Fruit fly (Drosophila melanogaster) whole organism, embryonic: ENCODE measurements around the gene CG5665.

Source experiments
- Antp ChIP-seq: fragments of 200-800 bp; sonication (Bioruptor generic); optimal IDR thresholded peaks from 3 replicates; lab custom pipeline; 2016; ENCODE audit warnings: missing biosample characterization, missing genetic modification characterization
- CG10209 ChIP-seq: fragments of 200-800 bp; sonication (Bioruptor generic); optimal IDR thresholded peaks from 3 replicates; lab custom pipeline; 2017; ENCODE audit warnings: missing biosample characterization, mild to moderate bottlenecking, missing genetic modification characterization, missing genetic modification reagents
- CG12155 ChIP-seq: fragments of 200-800 bp; sonication (Bioruptor generic); optimal IDR thresholded peaks from 3 replicates; lab custom pipeline; 2016; ENCODE audit warnings: missing biosample characterization, missing genetic modification characterization
- CG13624 ChIP-seq: fragments of 200-800 bp; sonication (Bioruptor generic); optimal IDR thresholded peaks from 2 replicates; lab custom pipeline; 2016; ENCODE audit warnings: missing biosample characterization, missing genetic modification characterization
- CG1529 ChIP-seq: fragments of 200-800 bp; sonication (Bioruptor generic); optimal IDR thresholded peaks from 3 replicates; lab custom pipeline; 2018; ENCODE audit warnings: missing biosample characterization, missing genetic modification characterization
- CG17385 ChIP-seq: fragments of 200-800 bp; sonication (Bioruptor generic); optimal IDR thresholded peaks from 3 replicates; lab custom pipeline; 2018; ENCODE audit warnings: missing biosample characterization, mild to moderate bottlenecking, missing genetic modification characterization
- CG17829 ChIP-seq: fragments of 200-800 bp; optimal IDR thresholded peaks from 2 replicates; lab custom pipeline; 2019; ENCODE audit warnings: missing biosample characterization, mild to moderate bottlenecking, missing genetic modification characterization, moderate library complexity
- CG18476 ChIP-seq: fragments of 200-800 bp; sonication (Bioruptor generic); optimal IDR thresholded peaks from 2 replicates; lab custom pipeline; 2016; ENCODE audit warnings: missing biosample characterization, mild to moderate bottlenecking, missing genetic modification characterization
- CG3163 ChIP-seq: fragments of 200-800 bp; sonication (Bioruptor generic); optimal IDR thresholded peaks from 3 replicates; lab custom pipeline; 2016; ENCODE audit warnings: missing biosample characterization, missing genetic modification characterization
- CG32772 ChIP-seq: fragments of 200-800 bp; sonication (Bioruptor generic); IDR thresholded peaks from 2 replicates; pipeline ENCODE4 v1.3.6; 2022; ENCODE audit warnings: missing biosample characterization, missing genetic modification characterization
- CG42726 ChIP-seq: fragments of 200-800 bp; sonication (Bioruptor generic); IDR thresholded peaks from 2 replicates; pipeline ENCODE4 v1.3.6; 2022; ENCODE audit warnings: missing biosample characterization, missing genetic modification characterization; ENCODE audit not compliant: partially characterized antibody
- CG4360 ChIP-seq: fragments of 200-800 bp; sonication (Bioruptor generic); IDR thresholded peaks from 2 replicates; pipeline ENCODE4 v1.3.6; 2022; ENCODE audit warnings: missing biosample characterization, missing genetic modification characterization
- CG4424 ChIP-seq: fragments of 200-800 bp; sonication (Bioruptor generic); optimal IDR thresholded peaks from 3 replicates; lab custom pipeline; 2016; ENCODE audit warnings: missing biosample characterization, missing genetic modification characterization
- CG5180 ChIP-seq: fragments of 200-800 bp; sonication (Bioruptor generic); optimal IDR thresholded peaks from 3 replicates; lab custom pipeline; 2017; ENCODE audit warnings: missing biosample characterization, missing genetic modification characterization, mild to moderate bottlenecking, moderate library complexity, missing genetic modification reagents
- CG5953 ChIP-seq: fragments of 200-800 bp; sonication (Bioruptor generic); IDR thresholded peaks from 2 replicates; pipeline ENCODE4 v1.3.6; 2022; ENCODE audit warnings: missing biosample characterization, missing genetic modification characterization
- CG6791 ChIP-seq: fragments of 200-800 bp; sonication (Bioruptor generic); IDR thresholded peaks from 3 replicates; pipeline ENCODE4 v1.3.6; 2022; ENCODE audit warnings: missing biosample characterization, missing genetic modification characterization; ENCODE audit not compliant: partially characterized antibody
- CG7928 ChIP-seq: fragments of 200-800 bp; sonication (Bioruptor generic); optimal IDR thresholded peaks from 2 replicates; lab custom pipeline; 2017; ENCODE audit warnings: missing biosample characterization, mild to moderate bottlenecking, missing genetic modification characterization
- CG8290 ChIP-seq, 3 experiments: fragments of 200-800 bp; sonication (Bioruptor generic); optimal IDR thresholded peaks; 2 replicates each; lab custom pipeline; 2016 to 2019; ENCODE audit warnings: missing biosample characterization in 3 of 3, missing genetic modification characterization in 3 of 3, mild to moderate bottlenecking in 2 of 3, moderate library complexity in 1 of 3
- CG9437 ChIP-seq: fragments of 200-800 bp; sonication (Bioruptor generic); optimal IDR thresholded peaks from 2 replicates; lab custom pipeline; 2018; ENCODE audit warnings: missing biosample characterization, mild to moderate bottlenecking, missing genetic modification characterization
- CG9797 ChIP-seq: fragments of 200-800 bp; sonication (Bioruptor generic); optimal IDR thresholded peaks from 3 replicates; lab custom pipeline; 2018; ENCODE audit warnings: missing biosample characterization, mild to moderate bottlenecking, missing genetic modification characterization
- CTCF ChIP-seq: fragments of 200-800 bp; sonication (Bioruptor generic); optimal IDR thresholded peaks from 2 replicates; lab custom pipeline; 2017; ENCODE audit warnings: missing biosample characterization, mild to moderate bottlenecking, missing genetic modification characterization, moderate library complexity
- CkIIα-i1 ChIP-seq: fragments of 200-800 bp; sonication (Bioruptor generic); IDR thresholded peaks from 2 replicates; pipeline ENCODE4 v1.3.6; 2022; ENCODE audit warnings: missing biosample characterization, missing genetic modification characterization
- D ChIP-seq, 2 experiments: fragments of 200-800 bp in 1 of 2; fragments of >200 bp in 1 of 2; sonication (Bioruptor generic) in 1 of 2; optimal IDR thresholded peaks; 2 replicates in 1 of 2; 3 replicates in 1 of 2; lab custom pipeline; 2017; ENCODE audit warnings: mild to moderate bottlenecking in 1 of 2, missing biosample characterization in 1 of 2, missing genetic modification characterization in 1 of 2, missing genetic modification reagents in 1 of 2
- Dll ChIP-seq: fragments of 200-800 bp; sonication (Bioruptor generic); IDR thresholded peaks from 4 replicates; pipeline ENCODE4 v1.3.6; 2022; ENCODE audit warnings: missing biosample characterization, missing genetic modification characterization; ENCODE audit not compliant: partially characterized antibody
- Doc3 ChIP-seq: fragments of 200-800 bp; sonication (Bioruptor generic); IDR thresholded peaks from 3 replicates; pipeline ENCODE4 v1.3.6; 2022; ENCODE audit warnings: missing biosample characterization, missing genetic modification characterization; ENCODE audit not compliant: partially characterized antibody
- Dp ChIP-seq: fragments of 200-800 bp; sonication (Bioruptor generic); optimal IDR thresholded peaks from 2 replicates; lab custom pipeline; 2018; ENCODE audit warnings: missing biosample characterization, mild to moderate bottlenecking, missing genetic modification characterization, moderate library complexity
- Ets97D ChIP-seq: fragments of 200-800 bp; sonication (Bioruptor generic); optimal IDR thresholded peaks from 3 replicates; lab custom pipeline; 2016; ENCODE audit warnings: missing biosample characterization, missing genetic modification characterization
- Fer1 ChIP-seq: fragments of 200-800 bp; sonication (Bioruptor generic); optimal IDR thresholded peaks from 2 replicates; lab custom pipeline; 2017; ENCODE audit warnings: missing biosample characterization, mild to moderate bottlenecking, missing genetic modification characterization
- H15 ChIP-seq: fragments of 200-800 bp; sonication (Bioruptor generic); IDR thresholded peaks from 3 replicates; pipeline ENCODE4 v1.3.6; 2022; ENCODE audit warnings: missing biosample characterization, missing genetic modification characterization
- Hr3 ChIP-seq: fragments of 200-800 bp; sonication (Bioruptor generic); optimal IDR thresholded peaks from 3 replicates; lab custom pipeline; 2016; ENCODE audit warnings: missing biosample characterization, missing genetic modification characterization
- NC2β ChIP-seq: fragments of 200-800 bp; sonication (Bioruptor generic); optimal IDR thresholded peaks from 2 replicates; lab custom pipeline; 2016; ENCODE audit warnings: missing biosample characterization, missing genetic modification characterization
- Opbp ChIP-seq: fragments of 200-800 bp; sonication (Bioruptor generic); IDR thresholded peaks from 3 replicates; pipeline ENCODE4 v1.3.6; 2022; ENCODE audit warnings: missing biosample characterization, missing genetic modification characterization; ENCODE audit not compliant: partially characterized antibody
- Scr ChIP-seq: fragments of 200-800 bp; sonication (Bioruptor generic); IDR thresholded peaks from 2 replicates; pipeline ENCODE4 v1.3.6; 2022; ENCODE audit warnings: missing biosample characterization, missing genetic modification characterization; ENCODE audit not compliant: partially characterized antibody
- Sin3A ChIP-seq: fragments of >200 bp; optimal IDR thresholded peaks from 2 replicates; lab custom pipeline; 2018
- YL-1 ChIP-seq: fragments of 200-800 bp; sonication (Bioruptor generic); optimal IDR thresholded peaks from 3 replicates; lab custom pipeline; 2017; ENCODE audit warnings: missing biosample characterization, mild to moderate bottlenecking, missing genetic modification characterization
- caup ChIP-seq: fragments of 200-800 bp; sonication (Bioruptor generic); optimal IDR thresholded peaks from 3 replicates; lab custom pipeline; 2017; ENCODE audit warnings: missing biosample characterization, mild to moderate bottlenecking, missing genetic modification characterization, moderate library complexity; ENCODE audit not compliant: severe bottlenecking
- cg ChIP-seq: fragments of 200-800 bp; sonication (Bioruptor generic); optimal IDR thresholded peaks from 3 replicates; lab custom pipeline; 2019; ENCODE audit warnings: missing biosample characterization, mild to moderate bottlenecking, missing genetic modification characterization, moderate library complexity
- ci ChIP-seq: fragments of 200-800 bp; sonication (Bioruptor generic); IDR thresholded peaks from 3 replicates; pipeline ENCODE4 v1.3.6; 2022; ENCODE audit warnings: missing biosample characterization, missing genetic modification characterization
- dan ChIP-seq: fragments of 200-800 bp; sonication (Bioruptor generic); IDR thresholded peaks from 2 replicates; pipeline ENCODE4 v1.3.6; 2022; ENCODE audit warnings: missing biosample characterization, missing genetic modification characterization
- ems ChIP-seq: fragments of 200-800 bp; sonication (Bioruptor generic); optimal IDR thresholded peaks from 3 replicates; lab custom pipeline; 2016; ENCODE audit warnings: missing biosample characterization, missing genetic modification characterization
- gem ChIP-seq: fragments of 200-800 bp; sonication (Bioruptor generic); optimal IDR thresholded peaks from 2 replicates; lab custom pipeline; 2019; ENCODE audit warnings: missing biosample characterization, mild to moderate bottlenecking, missing genetic modification characterization, moderate library complexity
- hth ChIP-seq: fragments of >200 bp; optimal IDR thresholded peaks from 2 replicates; lab custom pipeline; 2017; ENCODE audit warnings: inconsistent platforms
- ken ChIP-seq: fragments of 200-800 bp; sonication (Bioruptor generic); IDR thresholded peaks from 3 replicates; pipeline ENCODE4 v1.3.6; 2022; ENCODE audit warnings: missing biosample characterization, missing genetic modification characterization
- lbe ChIP-seq: fragments of 200-800 bp; sonication (Bioruptor generic); optimal IDR thresholded peaks from 2 replicates; lab custom pipeline; 2016; ENCODE audit warnings: missing biosample characterization, mild to moderate bottlenecking, missing genetic modification characterization
- otp ChIP-seq: fragments of 200-800 bp; sonication (Bioruptor generic); IDR thresholded peaks from 3 replicates; pipeline ENCODE4, ENCODE4 v1.3.6; 2022; ENCODE audit warnings: missing biosample characterization, missing genetic modification characterization
- pzg ChIP-seq: fragments of 200-800 bp; sonication (Bioruptor generic); optimal IDR thresholded peaks from 3 replicates; lab custom pipeline; 2018; ENCODE audit warnings: missing biosample characterization, mild to moderate bottlenecking, missing genetic modification characterization, moderate library complexity
- sc ChIP-seq, 3 experiments: fragments of >200 bp in 2 of 3; fragments of 200-800 bp in 1 of 3; sonication (Bioruptor generic) in 1 of 3; optimal IDR thresholded peaks; 2 replicates in 2 of 3; 3 replicates in 1 of 3; lab custom pipeline; 2017; ENCODE audit warnings: mild to moderate bottlenecking in 1 of 3, missing biosample characterization in 1 of 3, missing genetic modification characterization in 1 of 3, missing genetic modification reagents in 1 of 3
- stwl ChIP-seq: fragments of 200-800 bp; sonication (Bioruptor generic); optimal IDR thresholded peaks from 3 replicates; lab custom pipeline; 2018; ENCODE audit warnings: missing biosample characterization, mild to moderate bottlenecking, missing genetic modification characterization, moderate library complexity
- zen ChIP-seq: fragments of 200-800 bp; sonication (Bioruptor generic); optimal IDR thresholded peaks from 3 replicates; lab custom pipeline; 2018; ENCODE audit warnings: missing biosample characterization, mild to moderate bottlenecking, missing genetic modification characterization, moderate library complexity

CG5665 gene

DNA sequence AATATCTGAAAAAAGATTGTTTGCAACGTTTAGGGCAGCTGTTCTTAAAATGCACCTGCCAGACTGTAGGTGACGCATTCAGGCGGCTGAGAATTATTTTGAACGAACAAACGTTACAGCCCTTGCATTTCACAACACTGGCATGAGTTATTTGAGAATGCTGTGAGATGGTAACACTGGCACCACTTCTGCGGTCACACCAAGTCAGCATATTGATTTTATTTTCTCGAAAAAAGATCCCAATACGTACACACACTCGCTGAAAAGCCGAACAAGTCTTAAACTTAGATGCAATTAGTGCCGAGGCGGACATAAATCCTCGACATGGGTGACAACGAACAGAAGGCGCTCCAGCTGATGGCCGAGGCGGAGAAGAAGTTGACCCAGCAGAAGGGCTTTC lies 44.8 kb upstream of the CG5665 start, which contains the start of gene alphaSnap (continued):
- TF ChIP-seq NC2β (GFP tag; lab: Kevin White, UChicago): no peak
- TF ChIP-seq CG17385 (GFP tag; lab: Kevin White, UChicago): peak; percentile 38
- no peak for TF ChIP-seq sc (optimal IDR thresholded peaks at IDR 0.05; lab: Kevin White, UChicago)
- TF ChIP-seq sc (GFP tag; optimal IDR thresholded peaks at IDR 0.05; lab: Kevin White, UChicago): peak; percentile 37
- peak; percentile 94 for TF ChIP-seq stwl
- peak; percentile 36; the same call in 1 of the 2 replicates for TF ChIP-seq CG42726
- no peak for TF ChIP-seq CG7928
- peak; percentile 39 for TF ChIP-seq CG12155
- peak; percentile 50; the same call in 1 of the 3 replicates for TF ChIP-seq ci (GFP tag; lab: Robert Waterston, UW)
- TF ChIP-seq CG6791 (GFP tag; lab: Robert Waterston, UW): 0 out of 3 replicates have a peak, but pooled peaks have one; percentile 35
- TF ChIP-seq zen: no peak
- no peak for TF ChIP-seq hth (lab: Kevin White, UChicago)
- TF ChIP-seq otp (GFP tag; lab: Robert Waterston, UW): no peak
- TF ChIP-seq CG1529 (GFP tag; lab: Kevin White, UChicago): no peak
- peak; percentile 96 for TF ChIP-seq CG9797
- peak; percentile 90 for TF ChIP-seq YL-1
- TF ChIP-seq CTCF (GFP tag; lab: Kevin White, UChicago): peak; percentile 68
- no peak for TF ChIP-seq CG3163 (GFP tag; lab: Kevin White, UChicago)
- no peak for TF ChIP-seq D (optimal IDR thresholded peaks at IDR 0.05; lab: Kevin White, UChicago)
- no peak for TF ChIP-seq D (GFP tag; optimal IDR thresholded peaks at IDR 0.05; lab: Kevin White, UChicago)
- peak; percentile 37 for TF ChIP-seq Scr
- peak; percentile 45 for TF ChIP-seq Sin3A (lab: Kevin White, UChicago)
- peak; percentile 54 for TF ChIP-seq CG17829 (tag; lab: Kevin White, UChicago)
- no peak for TF ChIP-seq dan
- TF ChIP-seq CG4424 (GFP tag; lab: Kevin White, UChicago): peak; percentile 6
- TF ChIP-seq lbe (GFP tag; lab: Kevin White, UChicago): no peak
- TF ChIP-seq CG32772 (GFP tag; lab: Robert Waterston, UW): no peak
- TF ChIP-seq gem (tag; lab: Kevin White, UChicago): no peak
- peak; percentile 4 for TF ChIP-seq cg
- TF ChIP-seq CG4360: peak; percentile 6; the same call in 1 of the 2 replicates
- TF ChIP-seq CG10209 (GFP tag; lab: Kevin White, UChicago): peak; percentile 19
- peak; percentile 50 for TF ChIP-seq caup (GFP tag; lab: Kevin White, UChicago)
- 0 out of 4 replicates have a peak, but pooled peaks have one; percentile 25 for TF ChIP-seq Dll
- peak; percentile 91 for TF ChIP-seq pzg
- peak; percentile 26 for TF ChIP-seq ems
- peak; percentile 8 for TF ChIP-seq Hr3 (GFP tag; lab: Kevin White, UChicago)
- TF ChIP-seq CG5953: no peak
- peak; percentile 56; the same call in 1 of the 3 replicates for TF ChIP-seq Opbp (GFP tag; lab: Robert Waterston, UW)
- TF ChIP-seq Doc3: 0 out of 3 replicates have a peak, but pooled peaks have one; percentile 31
- peak; percentile 78 for TF ChIP-seq Dp
- peak; percentile 41 for TF ChIP-seq Antp (GFP tag; lab: Kevin White, UChicago)
- TF ChIP-seq CG13624 (GFP tag; lab: Kevin White, UChicago): peak; percentile 25
- TF ChIP-seq CG9437 (GFP tag; lab: Kevin White, UChicago): peak; percentile 7
- peak; percentile 56 for TF ChIP-seq Ets97D (GFP tag; lab: Kevin White, UChicago)
- TF ChIP-seq Fer1 (GFP tag; lab: Kevin White, UChicago): peak; percentile 15
- 0 out of 3 replicates have a peak, but pooled peaks have one; percentile 30 for TF ChIP-seq H15 (GFP tag; lab: Robert Waterston, UW)
- no peak for TF ChIP-seq CG8290 (GFP tag; optimal IDR thresholded peaks at IDR 0.05; lab: Kevin White, UChicago)
- TF ChIP-seq CG8290 (tag; optimal IDR thresholded peaks at IDR 0.05; lab: Kevin White, UChicago): peak in 1 of 2 experiments; percentile 73
- TF ChIP-seq CG18476 (GFP tag; lab: Kevin White, UChicago): no peak
- TF ChIP-seq CG5180 (GFP tag; lab: Kevin White, UChicago): no peak
- 0 out of 3 replicates have a peak, but pooled peaks have one; percentile 37 for TF ChIP-seq ken (GFP tag; lab: Robert Waterston, UW)
- TF ChIP-seq CkIIα-i1 (GFP tag; lab: Robert Waterston, UW): no peak
